Fruit fly (Drosophila melanogaster): ENCODE results near the gene ko.
A peak's percentile ranks its signal among the peaks of the same experiment; 100 is the strongest.

ko gene

DNA sequence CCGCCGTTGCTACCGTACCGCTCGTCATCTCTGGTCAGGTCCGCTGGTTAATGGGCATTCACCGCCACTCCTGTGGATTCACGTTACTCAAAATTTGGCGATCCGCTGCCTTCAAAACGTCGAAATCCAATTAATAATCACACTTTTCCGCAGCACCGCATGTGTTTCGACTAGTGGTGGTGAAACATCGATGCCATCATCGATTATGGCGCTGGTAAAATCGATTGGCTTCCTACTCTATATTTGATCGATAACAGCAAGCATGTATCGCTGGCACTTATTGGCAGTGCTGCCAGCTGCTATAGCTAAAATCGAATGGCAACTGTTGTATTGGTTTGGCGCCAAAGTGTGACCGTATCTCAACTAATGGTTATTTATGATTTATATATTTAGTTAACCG lies 4.9 kb upstream of the ko start (continued):
- peak; percentile 58 for TF ChIP-seq CHES-1-like (GFP tag; optimal IDR thresholded peaks at IDR 0.05)
- no peak; the same call in 1 of the 2 replicates for TF ChIP-seq CG32532 (GFP tag; IDR thresholded peaks at IDR 0.05)
- TF ChIP-seq Adf1 (GFP tag; IDR thresholded peaks at IDR 0.05): peak; percentile 56; the same call in 1 of the 2 replicates
- TF ChIP-seq caup (GFP tag; optimal IDR thresholded peaks at IDR 0.05; ENCODE audit: severe bottlenecking): no peak
- TF ChIP-seq h (optimal IDR thresholded peaks at IDR 0.05): no peak
- TF ChIP-seq Kr (GFP tag; optimal IDR thresholded peaks at IDR 0.05): no peak
- no peak for TF ChIP-seq CG6175 (GFP tag; IDR thresholded peaks at IDR 0.05)
- TF ChIP-seq cad (GFP tag; optimal IDR thresholded peaks at IDR 0.05): no peak
- peak; percentile 90 for TF ChIP-seq sna (GFP tag; IDR thresholded peaks at IDR 0.05; ENCODE audit: partially characterized antibody)
- TF ChIP-seq gro (GFP tag; optimal IDR thresholded peaks at IDR 0.05): peak; percentile 2
- TF ChIP-seq mld (GFP tag; IDR thresholded peaks at IDR 0.05; ENCODE audit: partially characterized antibody): peak; percentile 96
- peak; percentile 56 for TF ChIP-seq CG2120 (GFP tag; optimal IDR thresholded peaks at IDR 0.05)
- TF ChIP-seq odd (GFP tag; optimal IDR thresholded peaks at IDR 0.05): no peak
- TF ChIP-seq Asciz (GFP tag; optimal IDR thresholded peaks at IDR 0.05): no peak
- no peak for TF ChIP-seq Hr3 (GFP tag; optimal IDR thresholded peaks at IDR 0.05)
- no peak for TF ChIP-seq CG16863 (GFP tag; optimal IDR thresholded peaks at IDR 0.05)
- TF ChIP-seq her (GFP tag; optimal IDR thresholded peaks at IDR 0.05): peak; percentile 29
- TF ChIP-seq hbn (GFP tag; IDR thresholded peaks at IDR 0.05; ENCODE audit: partially characterized antibody): peak; percentile 89
- no peak for TF ChIP-seq Trl (optimal IDR thresholded peaks at IDR 0.05)
- peak; percentile 39 for TF ChIP-seq Trl (GFP tag; optimal IDR thresholded peaks at IDR 0.05)
- TF ChIP-seq onecut (GFP tag; IDR thresholded peaks at IDR 0.05): peak; percentile 61
- peak; percentile 89 for TF ChIP-seq Med (GFP tag)
- no peak for TF ChIP-seq kah (GFP tag; optimal IDR thresholded peaks at IDR 0.05)
- TF ChIP-seq Sin3A (optimal IDR thresholded peaks at IDR 0.05): peak; percentile 38
- no peak for TF ChIP-seq kay (GFP tag; optimal IDR thresholded peaks at IDR 0.05)
- no peak for TF ChIP-seq CG4424 (GFP tag; optimal IDR thresholded peaks at IDR 0.05)
- no peak for TF ChIP-seq Bteb2 (GFP tag; optimal IDR thresholded peaks at IDR 0.05)
- peak; percentile 94 for TF ChIP-seq chinmo (GFP tag; IDR thresholded peaks at IDR 0.05; ENCODE audit: partially characterized antibody)
- no peak for TF ChIP-seq CG31388 (GFP tag; optimal IDR thresholded peaks at IDR 0.05)
- peak; percentile 47; the same call in 1 of the 2 replicates for TF ChIP-seq CG9932 (GFP tag; IDR thresholded peaks at IDR 0.05)
- TF ChIP-seq unc-4 (GFP tag; IDR thresholded peaks at IDR 0.05; ENCODE audit: partially characterized antibody): peak; percentile 87
- TF ChIP-seq CG31365 (tag; optimal IDR thresholded peaks at IDR 0.05): no peak
- TF ChIP-seq CG3065 (GFP tag; optimal IDR thresholded peaks at IDR 0.05): no peak
- TF ChIP-seq CG6654 (GFP tag; optimal IDR thresholded peaks at IDR 0.05): no peak
- TF ChIP-seq ranshi (GFP tag; IDR thresholded peaks at IDR 0.05): no peak
- TF ChIP-seq CG34422 (GFP tag; IDR thresholded peaks at IDR 0.05): peak; percentile 72; the same call in 1 of the 3 replicates
- TF ChIP-seq lab (GFP tag; optimal IDR thresholded peaks at IDR 0.05): no peak
- no peak for TF ChIP-seq Hr39 (optimal IDR thresholded peaks at IDR 0.05)
- peak; percentile 4 for TF ChIP-seq ERR (GFP tag; optimal IDR thresholded peaks at IDR 0.05)
- TF ChIP-seq vnd (GFP tag; IDR thresholded peaks at IDR 0.05; ENCODE audit: partially characterized antibody): peak; percentile 87
- no peak for TF ChIP-seq Meics (GFP tag; optimal IDR thresholded peaks at IDR 0.05)
- peak; percentile 97 for TF ChIP-seq ftz-f1 (GFP tag; optimal IDR thresholded peaks at IDR 0.05)
- TF ChIP-seq pnt (GFP tag; optimal IDR thresholded peaks at IDR 0.05): no peak
- no peak for TF ChIP-seq CG1233 (GFP tag; optimal IDR thresholded peaks at IDR 0.05)
- no peak for TF ChIP-seq NC2α (GFP tag; optimal IDR thresholded peaks at IDR 0.05)
- no peak for TF ChIP-seq Dek (tag; optimal IDR thresholded peaks at IDR 0.05)
- TF ChIP-seq CG9797 (GFP tag; optimal IDR thresholded peaks at IDR 0.05): peak; percentile 83
- TF ChIP-seq CG8359 (GFP tag; optimal IDR thresholded peaks at IDR 0.05; ENCODE audit: borderline replicate concordance): no peak
- TF ChIP-seq ato (GFP tag; IDR thresholded peaks at IDR 0.05; ENCODE audit: partially characterized antibody): peak; percentile 97
- no peak for TF ChIP-seq fd64A (GFP tag; optimal IDR thresholded peaks at IDR 0.05)
- TF ChIP-seq amos (GFP tag; IDR thresholded peaks at IDR 0.05; ENCODE audit: partially characterized antibody): peak; percentile 92
- peak; percentile 75 for TF ChIP-seq CG15514 (GFP tag; optimal IDR thresholded peaks at IDR 0.05)
